Worm (Caenorhabditis elegans): ENCODE measurements around the gene psd-1.

- no peak for TF ChIP-seq hmg-4 (GFP tag; optimal IDR thresholded peaks at IDR 0.05)
- TF ChIP-seq tra-4 (tag; optimal IDR thresholded peaks at IDR 0.05): no peak
- no peak for TF ChIP-seq hmbx-1 (tag; optimal IDR thresholded peaks at IDR 0.05)
- TF ChIP-seq B0310.2 (tag; optimal IDR thresholded peaks at IDR 0.05): no peak
Measured at ce11 chrIII:7246389-7246788, 28.8 kb downstream of the psd-1 start.

All from whole organism, early embryonic.